Worm (Caenorhabditis elegans) whole organism, L4 larva: ENCODE data around the gene B0244.16.

ENCODE experiments used
- D1046.2 ChIP-seq: fragments of 200-800 bp; sonication (Bioruptor generic); IDR thresholded peaks from 2 replicates; pipeline ENCODE4 v1.3.6; 2022; ENCODE audit warnings: missing genetic modification characterization, missing compliant biosample characterization
- F10B5.3 ChIP-seq: sonication (generic microtip); optimal IDR thresholded peaks from 2 replicates; lab custom pipeline; 2016; ENCODE audit warnings: mild to moderate bottlenecking, missing genetic modification characterization, missing compliant biosample characterization
- F44E2.7 ChIP-seq: fragments of 200-800 bp; sonication (Bioruptor generic); IDR thresholded peaks from 2 replicates; pipeline ENCODE4 v2.1.2; 2022; ENCODE audit warnings: missing genetic modification characterization, missing compliant biosample characterization
- F49E8.2 ChIP-seq: sonication (generic microtip); optimal IDR thresholded peaks from 2 replicates; lab custom pipeline; 2016; ENCODE audit warnings: missing compliant biosample characterization, mild to moderate bottlenecking, missing genetic modification characterization, borderline replicate concordance
- Y105C5A.15 ChIP-seq: fragments of 200-800 bp; sonication (Bioruptor generic); IDR thresholded peaks from 2 replicates; pipeline ENCODE4 v1.3.6; 2022; ENCODE audit warnings: missing genetic modification characterization, missing compliant biosample characterization
- Y48G9A.11 ChIP-seq: fragments of 200-800 bp; sonication (Bioruptor generic); IDR thresholded peaks from 2 replicates; pipeline ENCODE4 v1.3.6; 2022; ENCODE audit warnings: missing genetic modification reagents, missing genetic modification characterization, missing compliant biosample characterization
- aly-2 ChIP-seq: sonication (generic microtip); optimal IDR thresholded peaks from 2 replicates; lab custom pipeline; 2018; ENCODE audit warnings: missing biosample characterization, missing genetic modification characterization
- arid-1 ChIP-seq: fragments of 200-800 bp; sonication (Bioruptor generic); conservative IDR thresholded peaks from 2 replicates; pipeline ENCODE4 v1.3.6; 2022; ENCODE audit warnings: missing genetic modification reagents, missing genetic modification characterization, missing compliant biosample characterization
- ceh-20 ChIP-seq: fragments of 200-800 bp; sonication (Bioruptor generic); IDR thresholded peaks from 2 replicates; pipeline ENCODE4 v1.3.6; 2022; ENCODE audit warnings: missing genetic modification reagents, missing genetic modification characterization, missing compliant biosample characterization
- ceh-28 ChIP-seq: fragments of 150-350 bp; optimal IDR thresholded peaks from 2 replicates; lab custom pipeline; 2014; ENCODE audit warnings: missing biosample characterization, missing genetic modification reagents, missing genetic modification characterization
- ceh-32 ChIP-seq: sonication (generic microtip); optimal IDR thresholded peaks from 2 replicates; lab custom pipeline; 2016; ENCODE audit warnings: mild to moderate bottlenecking, missing genetic modification characterization, missing compliant biosample characterization; ENCODE audit not compliant: poor library complexity
- ceh-44 ChIP-seq: fragments of 200-800 bp; sonication (Bioruptor generic); IDR thresholded peaks from 2 replicates; pipeline ENCODE4 v1.3.6; 2022; ENCODE audit warnings: missing genetic modification reagents, missing genetic modification characterization, missing compliant biosample characterization
- cey-2 ChIP-seq: sonication (generic microtip); optimal IDR thresholded peaks from 3 replicates; lab custom pipeline; 2017; ENCODE audit warnings: missing genetic modification characterization, mild to moderate bottlenecking, missing compliant biosample characterization, antibody characterized with exemption, borderline replicate concordance; ENCODE audit not compliant: insufficient read depth
- daf-19 ChIP-seq: fragments of 200-800 bp; sonication (Bioruptor generic); conservative IDR thresholded peaks from 2 replicates; pipeline ENCODE4 v1.3.6; 2022; ENCODE audit warnings: missing genetic modification characterization, missing compliant biosample characterization
- daf-8 ChIP-seq: fragments of 200-800 bp; sonication (Bioruptor generic); IDR thresholded peaks from 2 replicates; pipeline ENCODE4 v1.3.6; 2022; ENCODE audit warnings: missing genetic modification characterization, missing compliant biosample characterization
- dmd-6 ChIP-seq: fragments of 200-800 bp; sonication (Bioruptor generic); IDR thresholded peaks from 2 replicates; pipeline ENCODE4 v1.3.6; 2022; ENCODE audit warnings: missing genetic modification reagents, missing genetic modification characterization, missing compliant biosample characterization
- dmd-8 ChIP-seq: fragments of 200-800 bp; sonication (Bioruptor generic); IDR thresholded peaks from 2 replicates; pipeline ENCODE4 v1.3.6; 2022; ENCODE audit warnings: missing genetic modification characterization, missing compliant biosample characterization
- dmd-9 ChIP-seq: fragments of 200-800 bp; sonication (Bioruptor generic); IDR thresholded peaks from 2 replicates; pipeline ENCODE4 v1.3.6; 2022; ENCODE audit warnings: missing genetic modification reagents, missing genetic modification characterization, missing compliant biosample characterization
- dve-1 ChIP-seq: sonication (generic microtip); optimal IDR thresholded peaks from 2 replicates; lab custom pipeline; 2017; ENCODE audit warnings: antibody characterized with exemption, mild to moderate bottlenecking, missing genetic modification characterization, missing compliant biosample characterization; ENCODE audit not compliant: insufficient read depth
- egl-27 ChIP-seq: sonication (generic microtip); optimal IDR thresholded peaks from 3 replicates; lab custom pipeline; 2017; ENCODE audit warnings: missing biosample characterization, missing genetic modification reagents, missing genetic modification characterization
- fos-1 ChIP-seq: fragments of 150-350 bp; optimal IDR thresholded peaks from 2 replicates; lab custom pipeline; 2014; ENCODE audit warnings: missing biosample characterization, missing genetic modification characterization
- hif-1 ChIP-seq, 2 experiments: sonication (generic microtip); optimal IDR thresholded peaks; 2 replicates each; lab custom pipeline; 2016 to 2017; ENCODE audit warnings: missing compliant biosample characterization in 2 of 2, missing genetic modification characterization in 2 of 2, missing genetic modification reagents in 2 of 2, missing genotype in 2 of 2, mild to moderate bottlenecking in 1 of 2
- lim-7 ChIP-seq: fragments of 200-800 bp; sonication (Bioruptor generic); IDR thresholded peaks from 2 replicates; pipeline ENCODE4 v1.3.6; 2022; ENCODE audit warnings: missing genetic modification characterization, missing compliant biosample characterization
- lin-1 ChIP-seq: fragments of 200-800 bp; sonication (Bioruptor generic); IDR thresholded peaks from 2 replicates; pipeline ENCODE4 v1.3.6; 2022; ENCODE audit warnings: missing genetic modification reagents, missing genetic modification characterization, missing compliant biosample characterization
- lin-15B ChIP-seq: fragments of 150-350 bp; sonication (generic microtip); optimal IDR thresholded peaks from 3 replicates; lab custom pipeline; 2014; ENCODE audit warnings: missing biosample characterization, missing genetic modification characterization
- lin-29 ChIP-seq: fragments of 200-800 bp; sonication (Bioruptor generic); IDR thresholded peaks from 2 replicates; pipeline ENCODE4 v1.3.6; 2022; ENCODE audit warnings: missing genetic modification reagents, missing genetic modification characterization, missing compliant biosample characterization
- lin-39 ChIP-seq: fragments of 150-350 bp; optimal IDR thresholded peaks from 2 replicates; lab custom pipeline; 2014; ENCODE audit warnings: missing biosample characterization, missing genetic modification reagents, missing genetic modification characterization
- madf-9 ChIP-seq: fragments of 200-800 bp; sonication (Bioruptor generic); conservative IDR thresholded peaks from 2 replicates; pipeline ENCODE4 v1.3.6; 2022; ENCODE audit warnings: missing genetic modification reagents, missing genetic modification characterization, missing compliant biosample characterization
- mdl-1 ChIP-seq, 2 experiments: fragments of 150-350 bp in 1 of 2; sonication (generic microtip) in 1 of 2; optimal IDR thresholded peaks; 2 replicates each; lab custom pipeline; 2014 to 2017; ENCODE audit warnings: missing biosample characterization in 2 of 2, missing genetic modification characterization in 2 of 2
- mdt-29 ChIP-seq: fragments of 200-800 bp; sonication (Bioruptor generic); IDR thresholded peaks from 2 replicates; pipeline ENCODE4 v1.3.6; 2022; ENCODE audit warnings: missing genetic modification reagents, missing genetic modification characterization, missing compliant biosample characterization
- mep-1 ChIP-seq: fragments of 150-350 bp; sonication (generic microtip); optimal IDR thresholded peaks from 3 replicates; lab custom pipeline; 2014; ENCODE audit warnings: missing biosample characterization, missing genetic modification characterization
- nhr-10 ChIP-seq: fragments of 150-350 bp; optimal IDR thresholded peaks from 2 replicates; lab custom pipeline; 2014; ENCODE audit warnings: missing biosample characterization, missing genetic modification characterization
- nhr-28 ChIP-seq: fragments of 150-350 bp; optimal IDR thresholded peaks from 2 replicates; lab custom pipeline; 2014; ENCODE audit warnings: missing biosample characterization, missing genetic modification characterization
- nhr-41 ChIP-seq: fragments of 200-800 bp; sonication (Bioruptor generic); IDR thresholded peaks from 2 replicates; pipeline ENCODE4 v1.3.6; 2022; ENCODE audit warnings: missing genetic modification reagents, missing genetic modification characterization, missing compliant biosample characterization
- nhr-6 ChIP-seq: fragments of 150-350 bp; optimal IDR thresholded peaks from 2 replicates; lab custom pipeline; 2014; ENCODE audit warnings: missing biosample characterization, missing genetic modification characterization
- nhr-76 ChIP-seq: fragments of 150-350 bp; optimal IDR thresholded peaks from 2 replicates; lab custom pipeline; 2014; ENCODE audit warnings: missing biosample characterization, missing genetic modification characterization
- pha-4 ChIP-seq, 2 experiments: fragments of 150-350 bp in 1 of 2; fragments of 200-800 bp in 1 of 2; sonication (Bioruptor generic) in 1 of 2; IDR thresholded peaks in 1 of 2; optimal IDR thresholded peaks in 1 of 2; 2 replicates each; pipeline versions ENCODE4 v1.3.6 to Lab custom; 2014 to 2022; ENCODE audit warnings: missing genetic modification characterization in 2 of 2, missing genetic modification reagents in 2 of 2, missing biosample characterization in 1 of 2, missing compliant biosample characterization in 1 of 2
- rbr-2 ChIP-seq: sonication (generic microtip); optimal IDR thresholded peaks from 2 replicates; lab custom pipeline; 2016; ENCODE audit warnings: missing genotype, missing genetic modification characterization, missing compliant biosample characterization
- sdz-12 ChIP-seq: fragments of 200-800 bp; sonication (Bioruptor generic); optimal IDR thresholded peaks from 2 replicates; lab custom pipeline; 2018; ENCODE audit warnings: mild to moderate bottlenecking, missing genetic modification characterization, missing compliant biosample characterization
- set-16 ChIP-seq: fragments of 200-800 bp; sonication (Bioruptor generic); IDR thresholded peaks from 2 replicates; pipeline ENCODE4 v1.3.6; 2022; ENCODE audit warnings: missing genetic modification reagents, missing genetic modification characterization, missing compliant biosample characterization
- spr-3 ChIP-seq: fragments of 200-800 bp; sonication (Bioruptor generic); optimal IDR thresholded peaks from 2 replicates; lab custom pipeline; 2018; ENCODE audit warnings: mild to moderate bottlenecking, missing genetic modification characterization, missing compliant biosample characterization
- unc-130 ChIP-seq: sonication (generic microtip); optimal IDR thresholded peaks from 2 replicates; lab custom pipeline; 2016; ENCODE audit warnings: missing genetic modification reagents, missing genetic modification characterization, missing compliant biosample characterization
- unc-62 ChIP-seq, 3 experiments: fragments of 150-350 bp in 1 of 3; sonication (generic microtip); optimal IDR thresholded peaks in 2 of 3; peaks in 1 of 3; 1 replicate in 1 of 3; 2 replicates in 2 of 3; lab custom pipeline; 2014 to 2017; ENCODE audit warnings: missing biosample characterization in 3 of 3, missing genetic modification characterization in 3 of 3, missing genetic modification reagents in 3 of 3, missing genotype in 1 of 3
- vab-7 ChIP-seq: fragments of 200-800 bp; sonication (Bioruptor generic); IDR thresholded peaks from 2 replicates; pipeline ENCODE4 v1.3.6; 2022; ENCODE audit warnings: missing genetic modification reagents, missing genetic modification characterization, missing compliant biosample characterization
- zfp-2 ChIP-seq: sonication (generic microtip); optimal IDR thresholded peaks from 2 replicates; lab custom pipeline; 2016; ENCODE audit warnings: mild to moderate bottlenecking, missing genetic modification characterization, missing compliant biosample characterization
- zip-11 ChIP-seq: fragments of 200-800 bp; sonication (Bioruptor generic); IDR thresholded peaks from 2 replicates; pipeline ENCODE4 v1.3.6; 2022; ENCODE audit warnings: missing genetic modification characterization, missing compliant biosample characterization
- zip-2 ChIP-seq: fragments of 150-350 bp; optimal IDR thresholded peaks from 2 replicates; lab custom pipeline; 2014; ENCODE audit warnings: missing biosample characterization, missing genetic modification characterization

B0244.16 gene

ce11 chrIII:5755204-5755603 is 14.4 kb downstream of the B0244.16 start, which contains the start of gene ida-1 (continued):
- TF ChIP-seq lim-7 (GFP tag; lab: Robert Waterston, UW): no peak
- no peak for TF ChIP-seq Y105C5A.15 (GFP tag; lab: Robert Waterston, UW)
- TF ChIP-seq nhr-10 (tag; lab: Kevin White, UChicago): no peak
- peak in 1 of 2 experiments; percentile 95 for TF ChIP-seq unc-62 (GFP tag; optimal IDR thresholded peaks at IDR 0.05 in 1 of 2; lab: Kevin White, UChicago)
- no peak for TF ChIP-seq unc-62 (tag; optimal IDR thresholded peaks at IDR 0.05; lab: Kevin White, UChicago)
- TF ChIP-seq mdt-29 (GFP tag; lab: Robert Waterston, UW): no peak
- no peak for TF ChIP-seq lin-15B (tag; lab: Kevin White, UChicago)
- TF ChIP-seq mdl-1 (tag; optimal IDR thresholded peaks at IDR 0.05; lab: Kevin White, UChicago): no peak
- peak; percentile 90 for TF ChIP-seq set-16 (GFP tag; lab: Robert Waterston, UW)
- TF ChIP-seq zip-2 (tag; lab: Kevin White, UChicago): no peak
- TF ChIP-seq pha-4 (GFP tag; IDR thresholded peaks at IDR 0.05; lab: Robert Waterston, UW): peak; percentile 55; the same call in 1 of the 2 replicates
- no peak for TF ChIP-seq pha-4 (tag; optimal IDR thresholded peaks at IDR 0.05; lab: Kevin White, UChicago)
- no peak for TF ChIP-seq D1046.2 (GFP tag; lab: Robert Waterston, UW)
- TF ChIP-seq nhr-41 (GFP tag; lab: Robert Waterston, UW): no peak
- TF ChIP-seq cey-2: no peak
- TF ChIP-seq unc-130 (GFP tag; lab: Kevin White, UChicago): no peak
- TF ChIP-seq daf-8: no peak
- TF ChIP-seq dmd-6 (GFP tag; lab: Robert Waterston, UW): 0 out of 2 replicates have a peak, but pooled peaks have one; percentile 7
- no peak for TF ChIP-seq dmd-9 (GFP tag; lab: Robert Waterston, UW)
- TF ChIP-seq aly-2 (tag; lab: Kevin White, UChicago): no peak
- TF ChIP-seq hif-1 (tag; optimal IDR thresholded peaks at IDR 0.05; lab: Kevin White, UChicago): no peak
- TF ChIP-seq spr-3: no peak
- TF ChIP-seq Y48G9A.11 (GFP tag; lab: Robert Waterston, UW): no peak
- TF ChIP-seq ceh-28 (tag; lab: Kevin White, UChicago): no peak
- TF ChIP-seq rbr-2 (tag; lab: Kevin White, UChicago): no peak
- TF ChIP-seq ceh-32 (tag; lab: Kevin White, UChicago): no peak
- TF ChIP-seq arid-1 (GFP tag; lab: Robert Waterston, UW): no peak
- TF ChIP-seq dve-1: no peak
- TF ChIP-seq nhr-28: no peak
- peak; percentile 36 for TF ChIP-seq mep-1 (tag; lab: Kevin White, UChicago)
- TF ChIP-seq F10B5.3 (tag; lab: Kevin White, UChicago): no peak
- TF ChIP-seq dmd-8 (GFP tag; lab: Robert Waterston, UW): no peak
- no peak for TF ChIP-seq sdz-12 (GFP tag; lab: Kevin White, UChicago)
- 0 out of 2 replicates have a peak, but pooled peaks have one; percentile 11 for TF ChIP-seq vab-7 (GFP tag; lab: Robert Waterston, UW)
- TF ChIP-seq ceh-20 (GFP tag; lab: Robert Waterston, UW): 0 out of 2 replicates have a peak, but pooled peaks have one; percentile 42
- no peak for TF ChIP-seq F49E8.2 (tag; lab: Kevin White, UChicago)
- TF ChIP-seq ceh-44 (GFP tag; lab: Robert Waterston, UW): no peak
- TF ChIP-seq lin-29 (GFP tag; lab: Robert Waterston, UW): no peak
- no peak for TF ChIP-seq lin-39 (tag; lab: Kevin White, UChicago)
- TF ChIP-seq nhr-6 (tag; lab: Kevin White, UChicago): no peak
- TF ChIP-seq daf-19 (GFP tag; lab: Robert Waterston, UW): no peak
- no peak for TF ChIP-seq nhr-76
- TF ChIP-seq fos-1: no peak
- TF ChIP-seq zfp-2: no peak
- TF ChIP-seq F44E2.7: no peak
- no peak for TF ChIP-seq madf-9 (GFP tag; lab: Robert Waterston, UW)
- no peak for TF ChIP-seq lin-1
- no peak for TF ChIP-seq egl-27 (tag; lab: Kevin White, UChicago)
- no peak for TF ChIP-seq zip-11
